Worm (Caenorhabditis elegans): ENCODE data around the gene vang-1.

ce11 chrX:2891141-2891739 is 5.6 kb downstream of the vang-1 start, which contains the start of gene B0410.3:
- TF ChIP-seq ama-1 (optimal IDR thresholded peaks at IDR 0.05): no peak
- TF ChIP-seq Y22D7AL.16 (tag; optimal IDR thresholded peaks at IDR 0.05): no peak
- TF ChIP-seq hlh-13 (GFP tag; optimal IDR thresholded peaks at IDR 0.05): no peak
- no peak for TF ChIP-seq sdc-2 (tag; optimal IDR thresholded peaks at IDR 0.05)
- no peak for TF ChIP-seq ceh-31 (tag; optimal IDR thresholded peaks at IDR 0.05)
- no peak for TF ChIP-seq ets-4 (tag; optimal IDR thresholded peaks at IDR 0.05)
- TF ChIP-seq ceh-45 (GFP tag; IDR thresholded peaks at IDR 0.05): no peak
- no peak for TF ChIP-seq pax-1 (tag; optimal IDR thresholded peaks at IDR 0.05)
- TF ChIP-seq odd-2 (tag; optimal IDR thresholded peaks at IDR 0.05): no peak
- no peak for TF ChIP-seq ceh-18 (tag; optimal IDR thresholded peaks at IDR 0.05)

All from whole organism, late embryonic.